Worm (Caenorhabditis elegans) whole organism, late embryonic: ENCODE measurements around the gene EGAP2.2.

Experiments used
- C08G9.2 ChIP-seq: sonication (generic microtip); optimal IDR thresholded peaks from 2 replicates; lab custom pipeline; 2016; ENCODE audit warnings: mild to moderate bottlenecking, missing genetic modification characterization, moderate library complexity, missing compliant biosample characterization
- C38D4.7 ChIP-seq: fragments of 200-800 bp; sonication (Bioruptor generic); optimal IDR thresholded peaks from 2 replicates; lab custom pipeline; 2018; ENCODE audit warnings: mild to moderate bottlenecking, missing genetic modification characterization, moderate library complexity, missing compliant biosample characterization
- K02D7.2 ChIP-seq: sonication (generic microtip); optimal IDR thresholded peaks from 2 replicates; lab custom pipeline; 2017; ENCODE audit warnings: mild to moderate bottlenecking, missing genetic modification characterization, missing compliant biosample characterization
- K09A11.1 ChIP-seq: sonication (generic microtip); optimal IDR thresholded peaks from 2 replicates; lab custom pipeline; 2017; ENCODE audit warnings: antibody characterized with exemption, mild to moderate bottlenecking, missing genetic modification characterization, missing compliant biosample characterization; ENCODE audit not compliant: insufficient read depth
- T23F11.4 ChIP-seq: fragments of 200-800 bp; sonication (Bioruptor generic); optimal IDR thresholded peaks from 2 replicates; lab custom pipeline; 2018; ENCODE audit warnings: mild to moderate bottlenecking, missing genetic modification characterization, missing compliant biosample characterization
- Y22D7AL.16 ChIP-seq: sonication (generic microtip); optimal IDR thresholded peaks from 2 replicates; lab custom pipeline; 2016; ENCODE audit warnings: missing genetic modification characterization, missing compliant biosample characterization
- ahr-1 ChIP-seq: sonication (generic microtip); optimal IDR thresholded peaks from 2 replicates; lab custom pipeline; 2016; ENCODE audit warnings: missing genetic modification characterization, missing compliant biosample characterization
- ama-1 ChIP-seq: fragments of 150-350 bp; optimal IDR thresholded peaks from 2 replicates; lab custom pipeline; 2014
- ceh-14 ChIP-seq: sonication (generic microtip); optimal IDR thresholded peaks from 2 replicates; lab custom pipeline; 2016; ENCODE audit warnings: missing genotype, missing genetic modification characterization, missing compliant biosample characterization
- ceh-19 ChIP-seq: fragments of 200-800 bp; sonication (Bioruptor generic); optimal IDR thresholded peaks from 2 replicates; lab custom pipeline; 2018; ENCODE audit warnings: mild to moderate bottlenecking, missing genetic modification characterization, missing compliant biosample characterization
- ceh-2 ChIP-seq: sonication (generic microtip); optimal IDR thresholded peaks from 2 replicates; lab custom pipeline; 2016; ENCODE audit warnings: missing genotype, missing genetic modification characterization, missing compliant biosample characterization
- ceh-30 ChIP-seq: fragments of 150-350 bp; optimal IDR thresholded peaks from 2 replicates; lab custom pipeline; 2014; ENCODE audit warnings: missing biosample characterization, missing genetic modification characterization
- ceh-34 ChIP-seq: sonication (generic microtip); optimal IDR thresholded peaks from 2 replicates; lab custom pipeline; 2016; ENCODE audit warnings: mild to moderate bottlenecking, missing genetic modification characterization, missing compliant biosample characterization
- ceh-45 ChIP-seq: fragments of 200-800 bp; sonication (Bioruptor generic); IDR thresholded peaks from 2 replicates; pipeline ENCODE4 v1.3.6; 2022; ENCODE audit warnings: missing genetic modification reagents, missing genetic modification characterization, missing compliant biosample characterization
- ceh-9 ChIP-seq: sonication (generic microtip); optimal IDR thresholded peaks from 2 replicates; lab custom pipeline; 2016; ENCODE audit warnings: mild to moderate bottlenecking, missing genetic modification characterization, inconsistent platforms, missing compliant biosample characterization
- che-1 ChIP-seq: sonication (generic microtip); optimal IDR thresholded peaks from 2 replicates; lab custom pipeline; 2016; ENCODE audit warnings: mild to moderate bottlenecking, missing genetic modification characterization, missing compliant biosample characterization
- dve-1 ChIP-seq: sonication (generic microtip); optimal IDR thresholded peaks from 2 replicates; lab custom pipeline; 2017; ENCODE audit warnings: antibody characterized with exemption, mild to moderate bottlenecking, missing genetic modification characterization, missing compliant biosample characterization
- elt-2 ChIP-seq: sonication (generic microtip); optimal IDR thresholded peaks from 2 replicates; lab custom pipeline; 2016; ENCODE audit warnings: missing genetic modification reagents, missing genetic modification characterization, missing compliant biosample characterization
- eyg-1 ChIP-seq: sonication (generic microtip); optimal IDR thresholded peaks from 2 replicates; lab custom pipeline; 2016; ENCODE audit warnings: missing genotype, missing genetic modification characterization, missing compliant biosample characterization
- fkh-10 ChIP-seq: fragments of 150-350 bp; optimal IDR thresholded peaks from 2 replicates; lab custom pipeline; 2014; ENCODE audit warnings: missing biosample characterization, missing genetic modification reagents, missing genetic modification characterization
- gmeb-2 ChIP-seq: sonication (generic microtip); optimal IDR thresholded peaks from 2 replicates; lab custom pipeline; 2016; ENCODE audit warnings: missing genetic modification characterization, inconsistent platforms, missing compliant biosample characterization
- hlh-15 ChIP-seq: sonication (generic microtip); optimal IDR thresholded peaks from 2 replicates; lab custom pipeline; 2016; ENCODE audit warnings: missing genetic modification characterization, missing compliant biosample characterization
- hlh-30 ChIP-seq: sonication (generic microtip); optimal IDR thresholded peaks from 2 replicates; lab custom pipeline; 2017; ENCODE audit warnings: antibody characterized with exemption, missing genetic modification characterization, missing compliant biosample characterization; ENCODE audit not compliant: insufficient read depth
- hlh-6 ChIP-seq: sonication (generic microtip); optimal IDR thresholded peaks from 2 replicates; lab custom pipeline; 2016; ENCODE audit warnings: missing genotype, missing genetic modification characterization, missing compliant biosample characterization
- hlh-8 ChIP-seq: sonication (generic microtip); optimal IDR thresholded peaks from 2 replicates; lab custom pipeline; 2016; ENCODE audit warnings: missing genotype, missing genetic modification characterization, missing compliant biosample characterization
- madf-2 ChIP-seq: sonication (generic microtip); optimal IDR thresholded peaks from 2 replicates; lab custom pipeline; 2017; ENCODE audit warnings: missing genetic modification characterization, missing compliant biosample characterization
- mec-3 ChIP-seq: sonication (generic microtip); optimal IDR thresholded peaks from 2 replicates; lab custom pipeline; 2016; ENCODE audit warnings: borderline replicate concordance, missing genetic modification characterization, missing compliant biosample characterization
- nhr-232 ChIP-seq: sonication (generic microtip); optimal IDR thresholded peaks from 2 replicates; lab custom pipeline; 2016; ENCODE audit warnings: missing genetic modification characterization, missing compliant biosample characterization
- npax-4 ChIP-seq: sonication (generic microtip); optimal IDR thresholded peaks from 2 replicates; lab custom pipeline; 2016; ENCODE audit warnings: missing genetic modification characterization, missing compliant biosample characterization
- odd-2 ChIP-seq: sonication (generic microtip); optimal IDR thresholded peaks from 2 replicates; lab custom pipeline; 2017; ENCODE audit warnings: antibody characterized with exemption, mild to moderate bottlenecking, missing genetic modification characterization, missing compliant biosample characterization
- pag-3 ChIP-seq: sonication (generic microtip); optimal IDR thresholded peaks from 2 replicates; lab custom pipeline; 2016; ENCODE audit warnings: missing compliant biosample characterization, missing genetic modification characterization, borderline replicate concordance
- pat-9 ChIP-seq: fragments of 200-800 bp; sonication (Bioruptor generic); optimal IDR thresholded peaks from 2 replicates; lab custom pipeline; 2018; ENCODE audit warnings: mild to moderate bottlenecking, missing genetic modification characterization, moderate library complexity, missing compliant biosample characterization
- pax-1 ChIP-seq: fragments of 150-350 bp; optimal IDR thresholded peaks from 2 replicates; lab custom pipeline; 2014; ENCODE audit warnings: missing biosample characterization, missing genetic modification characterization
- pha-2 ChIP-seq: sonication (generic microtip); optimal IDR thresholded peaks from 2 replicates; lab custom pipeline; 2017; ENCODE audit warnings: mild to moderate bottlenecking, missing genetic modification characterization, missing compliant biosample characterization
- pha-4 ChIP-seq: fragments of 150-350 bp; optimal IDR thresholded peaks from 2 replicates; lab custom pipeline; 2018; ENCODE audit warnings: missing biosample characterization, missing genetic modification reagents, missing genetic modification characterization
- pqm-1 ChIP-seq: sonication (generic microtip); optimal IDR thresholded peaks from 2 replicates; lab custom pipeline; 2016; ENCODE audit warnings: missing genetic modification characterization, missing compliant biosample characterization
- pros-1 ChIP-seq: fragments of 150-350 bp; optimal IDR thresholded peaks from 2 replicates; lab custom pipeline; 2014; ENCODE audit warnings: missing biosample characterization, missing genetic modification reagents, missing genetic modification characterization
- ref-2 ChIP-seq: sonication (generic microtip); optimal IDR thresholded peaks from 2 replicates; lab custom pipeline; 2016; ENCODE audit warnings: missing genetic modification characterization, missing compliant biosample characterization
- rnt-1 ChIP-seq: sonication (generic microtip); optimal IDR thresholded peaks from 2 replicates; lab custom pipeline; 2016; ENCODE audit warnings: missing genetic modification characterization, missing compliant biosample characterization
- sdc-2 ChIP-seq: sonication (generic microtip); optimal IDR thresholded peaks from 2 replicates; lab custom pipeline; 2016; ENCODE audit warnings: missing genotype, missing genetic modification characterization, missing compliant biosample characterization
- sox-4 ChIP-seq: sonication (generic microtip); optimal IDR thresholded peaks from 2 replicates; lab custom pipeline; 2017; ENCODE audit warnings: mild to moderate bottlenecking, missing genetic modification characterization, inconsistent platforms, missing compliant biosample characterization
- tbx-2 ChIP-seq: sonication (generic microtip); optimal IDR thresholded peaks from 2 replicates; lab custom pipeline; 2016; ENCODE audit warnings: missing genetic modification characterization, missing compliant biosample characterization
- ttx-3 ChIP-seq: sonication (generic microtip); optimal IDR thresholded peaks from 2 replicates; lab custom pipeline; 2016; ENCODE audit warnings: missing genetic modification reagents, missing genetic modification characterization, missing compliant biosample characterization
- unc-3 ChIP-seq, 2 experiments: fragments of 200-800 bp in 1 of 2; sonication (Bioruptor generic) in 1 of 2; sonication (generic microtip) in 1 of 2; conservative IDR thresholded peaks in 1 of 2; optimal IDR thresholded peaks in 1 of 2; 2 replicates each; pipeline versions ENCODE4 v1.3.6 to Lab custom; 2016 to 2022; ENCODE audit warnings: missing compliant biosample characterization in 2 of 2, missing genetic modification characterization in 2 of 2, missing genetic modification reagents in 1 of 2
- unc-42 ChIP-seq: sonication (generic microtip); optimal IDR thresholded peaks from 2 replicates; lab custom pipeline; 2016; ENCODE audit warnings: missing genotype, missing genetic modification characterization, missing compliant biosample characterization
- ztf-16 ChIP-seq: sonication (generic microtip); optimal IDR thresholded peaks from 2 replicates; lab custom pipeline; 2017; ENCODE audit warnings: missing genetic modification characterization, missing compliant biosample characterization

The EGAP2.2 gene

ce11 chrII:5229596-5229995 lies at the start of gene EGAP2.2:
EGAP2.2 (plus strand) TSS chrII:5229896.
- TF ChIP-seq sdc-2 (tag; lab: Kevin White, UChicago) (no peak), pqm-1 (tag; lab: Kevin White, UChicago) (no peak), pha-2 (tag; lab: Kevin White, UChicago) (no peak), ama-1 (lab: Kevin White, UChicago) (no peak), C38D4.7 (GFP tag; lab: Kevin White, UChicago) (no peak), gmeb-2 (tag; lab: Kevin White, UChicago) (no peak), ceh-14 (tag; lab: Kevin White, UChicago) (no peak), ceh-19 (GFP tag; lab: Kevin White, UChicago) (no peak), C08G9.2 (tag; lab: Kevin White, UChicago) (no peak), ttx-3 (tag; lab: Kevin White, UChicago) (no peak), hlh-15 (tag; lab: Kevin White, UChicago) (no peak), ahr-1 (no peak), ceh-34 (tag; lab: Kevin White, UChicago) (no peak), dve-1 (no peak), ceh-30 (tag; lab: Kevin White, UChicago) (no peak), ceh-45 (GFP tag; lab: Robert Waterston, UW) (no peak), ceh-9 (tag; lab: Kevin White, UChicago) (no peak), tbx-2 (tag; lab: Kevin White, UChicago) (no peak)

ce11 chrII:5180272-5180671 lies 49.4 kb upstream of the EGAP2.2 start:
- TF ChIP-seq ztf-16 (tag; lab: Kevin White, UChicago) (no peak), hlh-15 (tag; lab: Kevin White, UChicago) (no peak), ceh-2 (tag; lab: Kevin White, UChicago) (no peak), che-1 (tag; lab: Kevin White, UChicago) (no peak), pha-2 (tag; lab: Kevin White, UChicago) (no peak), hlh-30 (no peak), ama-1 (lab: Kevin White, UChicago) (no peak), pros-1 (tag; lab: Kevin White, UChicago) (no peak), K02D7.2 (tag; lab: Kevin White, UChicago) (no peak), tbx-2 (tag; lab: Kevin White, UChicago) (no peak), pha-4 (tag; lab: Kevin White, UChicago) (no peak), sox-4 (no peak), pag-3 (no peak)

- TF ChIP-seq sox-4, result no peak
- TF ChIP-seq ttx-3 (tag; lab: Kevin White, UChicago), result no peak
- no peak for TF ChIP-seq C38D4.7 (GFP tag; lab: Kevin White, UChicago)
- no peak for TF ChIP-seq ceh-19 (GFP tag; lab: Kevin White, UChicago)
- peak; percentile 15 for TF ChIP-seq madf-2
- TF ChIP-seq rnt-1 (tag; lab: Kevin White, UChicago), result peak; percentile 52
- TF ChIP-seq hlh-15 (tag; lab: Kevin White, UChicago), result no peak
- TF ChIP-seq pax-1 (tag; lab: Kevin White, UChicago), result no peak
- TF ChIP-seq npax-4 (tag; lab: Kevin White, UChicago), result no peak
- TF ChIP-seq fkh-10 (GFP tag; lab: Kevin White, UChicago), result no peak
- TF ChIP-seq ceh-2 (tag; lab: Kevin White, UChicago), result peak; percentile 29
- no peak for TF ChIP-seq ceh-9 (tag; lab: Kevin White, UChicago)
- no peak for TF ChIP-seq Y22D7AL.16 (tag; lab: Kevin White, UChicago)
- TF ChIP-seq unc-3 (GFP tag; conservative IDR thresholded peaks at IDR 0.05; lab: Robert Waterston, UW), result no peak
- peak; percentile 30 for TF ChIP-seq unc-3 (tag; optimal IDR thresholded peaks at IDR 0.05; lab: Kevin White, UChicago)
- TF ChIP-seq che-1 (tag; lab: Kevin White, UChicago), result no peak
- peak; percentile 17 for TF ChIP-seq hlh-8 (tag; lab: Kevin White, UChicago)
- TF ChIP-seq K09A11.1 (tag; lab: Kevin White, UChicago), result peak; percentile 12
- TF ChIP-seq elt-2 (tag; lab: Kevin White, UChicago), result peak; percentile 83
- no peak for TF ChIP-seq odd-2
- TF ChIP-seq ref-2, result peak; percentile 61
- peak; percentile 80 for TF ChIP-seq pros-1 (tag; lab: Kevin White, UChicago)
- no peak for TF ChIP-seq eyg-1
- TF ChIP-seq ceh-45 (GFP tag; lab: Robert Waterston, UW), result no peak
- no peak for TF ChIP-seq mec-3
- TF ChIP-seq hlh-6 (tag; lab: Kevin White, UChicago), result no peak
- TF ChIP-seq nhr-232 (tag; lab: Kevin White, UChicago), result no peak
- no peak for TF ChIP-seq ztf-16 (tag; lab: Kevin White, UChicago)
- TF ChIP-seq unc-42 (tag; lab: Kevin White, UChicago), result peak; percentile 51
- no peak for TF ChIP-seq K02D7.2 (tag; lab: Kevin White, UChicago)
- no peak for TF ChIP-seq pat-9 (tag; lab: Kevin White, UChicago)
- no peak for TF ChIP-seq C08G9.2 (tag; lab: Kevin White, UChicago)
- TF ChIP-seq pag-3, result no peak
- no peak for TF ChIP-seq T23F11.4 (GFP tag; lab: Kevin White, UChicago)
Measured at ce11 chrII:5181497-5181896, 48.2 kb upstream of the EGAP2.2 start.
